Fruit fly (Drosophila melanogaster): ENCODE measurements around the gene TfIIEbeta.

TfIIEbeta gene

DNA sequence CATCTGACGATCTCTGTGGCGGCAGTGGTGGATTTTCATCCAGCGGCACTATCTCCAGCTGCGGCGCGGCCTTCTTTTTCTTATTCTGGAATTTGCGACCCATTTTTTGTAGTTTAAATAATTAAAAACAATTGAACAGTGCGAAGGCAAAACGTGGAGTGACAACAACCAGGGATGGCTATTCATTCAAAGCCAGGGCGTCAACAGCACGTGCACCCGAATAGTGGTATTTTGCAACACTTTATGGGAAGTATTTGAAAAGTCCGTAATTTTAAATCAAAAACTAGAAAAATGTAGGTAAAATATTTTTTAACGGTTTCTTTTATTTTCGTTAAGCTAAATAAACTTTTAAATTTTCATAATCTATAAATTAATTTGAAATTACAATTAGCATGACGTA lies 4.2 kb upstream of the TfIIEbeta start, which contains the start of gene CG11583 (continued):
- TF ChIP-seq Dll (GFP tag; IDR thresholded peaks at IDR 0.05; ENCODE audit: partially characterized antibody): no peak; the same call in 3 of the 4 replicates
- TF ChIP-seq HLHmδ (GFP tag; optimal IDR thresholded peaks at IDR 0.05): no peak
- no peak for TF ChIP-seq CG2875 (GFP tag; optimal IDR thresholded peaks at IDR 0.05)
- peak; percentile 28 for TF ChIP-seq CG15601 (tag; optimal IDR thresholded peaks at IDR 0.05)
- TF ChIP-seq CG4360 (GFP tag; IDR thresholded peaks at IDR 0.05): no peak
- TF ChIP-seq luna (GFP tag; optimal IDR thresholded peaks at IDR 0.05): no peak
- TF ChIP-seq CG6854 (GFP tag; optimal IDR thresholded peaks at IDR 0.05): no peak
- TF ChIP-seq dpn (GFP tag; optimal IDR thresholded peaks at IDR 0.05): peak; percentile 48 to 62
- TF ChIP-seq NfI (GFP tag; optimal IDR thresholded peaks at IDR 0.05): peak; percentile 52
- TF ChIP-seq MESR4 (GFP tag; optimal IDR thresholded peaks at IDR 0.05): peak; percentile 83
- TF ChIP-seq bcd (GFP tag; optimal IDR thresholded peaks at IDR 0.05): peak; percentile 31
- TF ChIP-seq kah (GFP tag; optimal IDR thresholded peaks at IDR 0.05): no peak
- TF ChIP-seq CG14441 (GFP tag; IDR thresholded peaks at IDR 0.05): no peak
- no peak for TF ChIP-seq fd64A (GFP tag; optimal IDR thresholded peaks at IDR 0.05)
- TF ChIP-seq trem (tag; optimal IDR thresholded peaks at IDR 0.05): peak; percentile 5
- no peak for TF ChIP-seq Meics (GFP tag; optimal IDR thresholded peaks at IDR 0.05)
- TF ChIP-seq TFAM (GFP tag; optimal IDR thresholded peaks at IDR 0.05): no peak
- TF ChIP-seq CG6272 (GFP tag; IDR thresholded peaks at IDR 0.05): no peak
- TF ChIP-seq vvl (GFP tag; IDR thresholded peaks at IDR 0.05): peak; percentile 34; the same call in 1 of the 2 replicates
- no peak for TF ChIP-seq CG13775 (GFP tag; optimal IDR thresholded peaks at IDR 0.05)
- TF ChIP-seq CG17802 (tag; optimal IDR thresholded peaks at IDR 0.05): no peak
- TF ChIP-seq CG13624 (GFP tag; optimal IDR thresholded peaks at IDR 0.05): peak; percentile 42
- no peak for TF ChIP-seq Atf6 (GFP tag; IDR thresholded peaks at IDR 0.05)
- TF ChIP-seq bsh (GFP tag; optimal IDR thresholded peaks at IDR 0.05): no peak
- peak; percentile 25 for TF ChIP-seq slp2 (GFP tag; optimal IDR thresholded peaks at IDR 0.05)
- TF ChIP-seq lov (optimal IDR thresholded peaks at IDR 0.05): no peak
- no peak for TF ChIP-seq lov (GFP tag; IDR thresholded peaks at IDR 0.05)
- TF ChIP-seq pzg (GFP tag; optimal IDR thresholded peaks at IDR 0.05): peak; percentile 76
- no peak for TF ChIP-seq Taf1 (GFP tag; IDR thresholded peaks at IDR 0.05)
- no peak for TF ChIP-seq gt (GFP tag; IDR thresholded peaks at IDR 0.05)
- no peak for TF ChIP-seq CG4328 (GFP tag; optimal IDR thresholded peaks at IDR 0.05)
- no peak for TF ChIP-seq unc-4 (GFP tag; IDR thresholded peaks at IDR 0.05; ENCODE audit: partially characterized antibody)
- peak; percentile 98 for TF ChIP-seq Max (GFP tag; optimal IDR thresholded peaks at IDR 0.05)
- TF ChIP-seq Adf1 (GFP tag; IDR thresholded peaks at IDR 0.05): no peak
- TF ChIP-seq CG10147 (GFP tag; optimal IDR thresholded peaks at IDR 0.05): no peak
- TF ChIP-seq Lhr (GFP tag; optimal IDR thresholded peaks at IDR 0.05): no peak
- no peak for TF ChIP-seq Rx (GFP tag; IDR thresholded peaks at IDR 0.05)
- TF ChIP-seq CG12155 (GFP tag; optimal IDR thresholded peaks at IDR 0.05): peak; percentile 43
- no peak for TF ChIP-seq dan (GFP tag; IDR thresholded peaks at IDR 0.05)
- TF ChIP-seq Sry-δ (GFP tag; optimal IDR thresholded peaks at IDR 0.05): peak; percentile 47
- TF ChIP-seq Fer1 (GFP tag; optimal IDR thresholded peaks at IDR 0.05): peak; percentile 42
- peak; percentile 96 for TF ChIP-seq CG10267 (tag; optimal IDR thresholded peaks at IDR 0.05)
- peak; percentile 74 for TF ChIP-seq Dp (GFP tag; optimal IDR thresholded peaks at IDR 0.05)
- no peak for TF ChIP-seq Nf-YA (GFP tag; IDR thresholded peaks at IDR 0.05)
- no peak for TF ChIP-seq CG11085 (GFP tag; IDR thresholded peaks at IDR 0.05)
- TF ChIP-seq CG4617 (GFP tag; optimal IDR thresholded peaks at IDR 0.05; ENCODE audit: borderline replicate concordance): peak; percentile 61
- TF ChIP-seq lab (GFP tag; optimal IDR thresholded peaks at IDR 0.05): no peak
- no peak for TF ChIP-seq CG9817 (tag; optimal IDR thresholded peaks at IDR 0.05)
- peak; percentile 38; the same call in 1 of the 2 replicates for TF ChIP-seq CG13287 (GFP tag; IDR thresholded peaks at IDR 0.05; ENCODE audit: partially characterized antibody)
- no peak for TF ChIP-seq ap (GFP tag; IDR thresholded peaks at IDR 0.05)
- no peak for TF ChIP-seq bigmax (GFP tag; optimal IDR thresholded peaks at IDR 0.05)
